Worm (Caenorhabditis elegans): Measurements from ENCODE around the gene erl-1.

Gene erl-1

ce11 chrIV:12287628-12288027 is at the start of gene erl-1:
erl-1 (plus strand) TSS chrIV:12287928.
- no peak for TF ChIP-seq mdl-1 (tag; optimal IDR thresholded peaks at IDR 0.05)
- no peak for TF ChIP-seq nhr-23 (tag; optimal IDR thresholded peaks at IDR 0.05)
- TF ChIP-seq unc-39 (tag; optimal IDR thresholded peaks at IDR 0.05) = no peak
- no peak for TF ChIP-seq fkh-2 (tag; optimal IDR thresholded peaks at IDR 0.05)
- no peak for TF ChIP-seq egl-27 (tag; optimal IDR thresholded peaks at IDR 0.05)
- no peak for TF ChIP-seq skn-1 (tag; optimal IDR thresholded peaks at IDR 0.05)
- no peak for TF ChIP-seq pha-4 (tag; optimal IDR thresholded peaks at IDR 0.05)
- no peak for TF ChIP-seq lsy-12 (tag; optimal IDR thresholded peaks at IDR 0.05)
- no peak for TF ChIP-seq ztf-11 (tag; optimal IDR thresholded peaks at IDR 0.05)
- no peak for TF ChIP-seq daf-12 (tag; optimal IDR thresholded peaks at IDR 0.05)
- TF ChIP-seq zag-1 (tag; optimal IDR thresholded peaks at IDR 0.05) = no peak
- TF ChIP-seq aly-2 (tag; optimal IDR thresholded peaks at IDR 0.05) = no peak
- no peak for TF ChIP-seq elt-1 (tag; optimal IDR thresholded peaks at IDR 0.05)
- no peak for TF ChIP-seq sea-2 (GFP tag; optimal IDR thresholded peaks at IDR 0.05)
- no peak for TF ChIP-seq lin-15B (tag; optimal IDR thresholded peaks at IDR 0.05)
- TF ChIP-seq ceh-16 (tag; optimal IDR thresholded peaks at IDR 0.05) = no peak

DNA sequence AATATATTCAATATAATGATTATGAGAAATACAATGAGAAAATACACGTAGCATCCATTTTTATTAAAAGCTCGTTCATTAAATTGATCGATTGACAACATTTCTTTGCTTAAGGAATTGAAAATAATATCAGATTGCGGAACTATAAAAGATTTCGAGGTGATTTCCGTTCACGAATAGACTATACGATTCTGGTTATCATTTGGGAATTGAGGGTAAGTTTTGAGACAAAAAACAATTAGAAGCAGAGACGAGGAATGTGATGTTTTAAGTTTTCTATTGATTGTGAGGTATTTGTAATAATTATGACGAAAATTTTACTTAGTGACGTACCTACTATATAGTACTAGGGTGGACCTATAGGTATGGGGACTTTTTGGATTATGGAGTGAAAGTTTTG is 48.9 kb upstream of the erl-1 start, which contains the start of gene sre-19:
Gene sre-19, minus strand, starts transcription at position 101 of the 400 bp plus-strand sequence.
- no peak for TF ChIP-seq fkh-2 (tag; optimal IDR thresholded peaks at IDR 0.05)
- no peak for TF ChIP-seq aly-2 (tag; optimal IDR thresholded peaks at IDR 0.05)
- no peak for TF ChIP-seq snpc-4 (tag; optimal IDR thresholded peaks at IDR 0.05)
- TF ChIP-seq nhr-76 (tag; optimal IDR thresholded peaks at IDR 0.05) = no peak
- no peak for TF ChIP-seq nhr-28 (tag; optimal IDR thresholded peaks at IDR 0.05)
- TF ChIP-seq ztf-4 (tag; optimal IDR thresholded peaks at IDR 0.05) = no peak
- TF ChIP-seq unc-39 (tag; optimal IDR thresholded peaks at IDR 0.05) = no peak
- no peak for TF ChIP-seq nfya-1 (tag; optimal IDR thresholded peaks at IDR 0.05; ENCODE audit: insufficient read depth)
- no peak for TF ChIP-seq nhr-25 (tag; optimal IDR thresholded peaks at IDR 0.05)
- TF ChIP-seq sea-2 (GFP tag; optimal IDR thresholded peaks at IDR 0.05) = no peak
- no peak for TF ChIP-seq nhr-43 (tag; optimal IDR thresholded peaks at IDR 0.05; ENCODE audit: poor library complexity, severe bottlenecking)
- TF ChIP-seq eor-1 (tag; optimal IDR thresholded peaks at IDR 0.05) = no peak
- TF ChIP-seq tbx-2 (tag; optimal IDR thresholded peaks at IDR 0.05) = no peak
- TF ChIP-seq unc-62 (GFP tag; optimal IDR thresholded peaks at IDR 0.05) = no peak
- TF ChIP-seq nhr-77 (tag; optimal IDR thresholded peaks at IDR 0.05) = no peak
- TF ChIP-seq elt-3 (tag; optimal IDR thresholded peaks at IDR 0.05) = no peak
- no peak for TF ChIP-seq ZK546.5 (tag; optimal IDR thresholded peaks at IDR 0.05)

DNA sequence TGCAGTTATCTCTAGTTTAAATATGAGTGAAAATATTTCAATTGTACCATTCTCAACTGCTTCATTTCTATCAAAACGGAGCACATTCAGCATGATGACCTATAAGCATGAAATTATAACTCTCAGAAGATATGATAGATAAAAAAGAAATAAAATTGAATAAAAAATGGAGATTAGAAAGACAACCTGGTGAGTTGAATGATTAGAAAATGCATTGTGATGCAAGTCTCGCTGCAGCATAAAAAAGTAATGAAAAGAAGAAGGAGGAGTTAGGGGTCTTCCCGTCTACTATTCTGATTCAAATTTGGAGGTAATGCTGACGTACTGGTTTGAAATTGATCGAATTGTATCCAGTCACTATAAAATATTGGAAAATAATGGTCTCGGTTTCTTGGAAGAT is 43.0 kb upstream of the erl-1 start, which contains the start of gene sre-15:
Gene sre-15, minus strand, starts transcription at position 101 of the 400 bp plus-strand sequence.
- TF ChIP-seq nhr-28 (tag; optimal IDR thresholded peaks at IDR 0.05) = no peak
- no peak for TF ChIP-seq ZK546.5 (tag; optimal IDR thresholded peaks at IDR 0.05)
- no peak for TF ChIP-seq unc-62 (GFP tag; optimal IDR thresholded peaks at IDR 0.05)
- no peak for TF ChIP-seq ama-1 (optimal IDR thresholded peaks at IDR 0.05)
- TF ChIP-seq ceh-16 (tag; optimal IDR thresholded peaks at IDR 0.05) = no peak
- no peak for TF ChIP-seq tbx-2 (tag; optimal IDR thresholded peaks at IDR 0.05)
- no peak for TF ChIP-seq egl-5 (tag; optimal IDR thresholded peaks at IDR 0.05)
- TF ChIP-seq elt-1 (tag; optimal IDR thresholded peaks at IDR 0.05) = no peak
- no peak for TF ChIP-seq elt-3 (tag; optimal IDR thresholded peaks at IDR 0.05)
- TF ChIP-seq lin-15B (tag; optimal IDR thresholded peaks at IDR 0.05) = no peak
- no peak for TF ChIP-seq lsy-12 (tag; optimal IDR thresholded peaks at IDR 0.05)
- TF ChIP-seq fkh-2 (tag; optimal IDR thresholded peaks at IDR 0.05) = no peak
- TF ChIP-seq jun-1 (tag; optimal IDR thresholded peaks at IDR 0.05) = no peak
- no peak for TF ChIP-seq nhr-23 (tag; optimal IDR thresholded peaks at IDR 0.05)
- no peak for TF ChIP-seq eor-1 (tag; optimal IDR thresholded peaks at IDR 0.05)
- TF ChIP-seq zag-1 (tag; optimal IDR thresholded peaks at IDR 0.05) = no peak
- TF ChIP-seq pqm-1 (tag; optimal IDR thresholded peaks at IDR 0.05) = no peak
- no peak for TF ChIP-seq nhr-12 (tag; optimal IDR thresholded peaks at IDR 0.05)
- no peak for TF ChIP-seq nhr-25 (tag; optimal IDR thresholded peaks at IDR 0.05)
- TF ChIP-seq R02D3.7 (tag; optimal IDR thresholded peaks at IDR 0.05) = no peak

- TF ChIP-seq ztf-4 (tag; optimal IDR thresholded peaks at IDR 0.05) = no peak
- no peak for TF ChIP-seq fkh-10 (GFP tag; optimal IDR thresholded peaks at IDR 0.05)
Observed at ce11 chrIV:12252579-12252978, 35.1 kb upstream of the erl-1 start, which contains the start of gene dnj-26. dnj-26 (minus strand) TSS chrIV:12252679.

Measured in whole organism, L3 larva.